In the genomic region with DNA sequence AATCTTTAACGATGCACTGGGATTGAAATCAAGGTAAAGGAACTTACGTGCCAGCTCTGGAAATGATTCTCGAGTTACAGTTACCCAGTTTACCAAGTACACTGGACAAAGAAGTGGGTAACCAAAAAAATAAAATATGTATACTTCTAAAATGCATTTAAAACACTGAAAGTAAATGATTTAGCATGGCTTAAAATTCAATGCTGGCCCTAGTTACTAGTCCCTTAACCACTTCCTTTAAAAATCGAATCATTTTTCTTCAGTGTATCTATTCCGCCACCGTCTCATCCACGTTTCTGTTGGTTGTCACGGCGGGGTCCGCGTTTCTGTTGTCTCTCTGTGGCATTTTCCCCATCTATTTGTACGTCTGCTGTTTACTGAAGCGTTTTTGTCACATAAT, we compare ENCODE assay signal across 2 fruit fly cellular contexts.
TF ChIP-seq lines count a peak whose summit lies in the region.

No protein-coding gene starts in this region.

TF ChIP-seq in whole organism, embryonic, 481 proteins besides CTCF, POLR2A, EP300 and RAD21 (continued from another document and continues in another):
- no peak for TF ChIP-seq CG6791 (GFP tag; IDR thresholded peaks at IDR 0.05; lab: Robert Waterston, UW; ENCODE audit: partially characterized antibody)
- TF ChIP-seq Hmr (GFP tag; optimal IDR thresholded peaks at IDR 0.05; lab: Kevin White, UChicago), result peak; percentile 59
- no peak for TF ChIP-seq HLH4C (GFP tag; IDR thresholded peaks at IDR 0.05; lab: Robert Waterston, UW; ENCODE audit: partially characterized antibody)
- TF ChIP-seq ssp (GFP tag; IDR thresholded peaks at IDR 0.05; lab: Robert Waterston, UW), result no peak
- TF ChIP-seq CG18599 (GFP tag; optimal IDR thresholded peaks at IDR 0.05; lab: Kevin White, UChicago), result peak; percentile 73
- no peak for TF ChIP-seq CG7963 (GFP tag; IDR thresholded peaks at IDR 0.05; lab: Robert Waterston, UW; ENCODE audit: partially characterized antibody)
- TF ChIP-seq lilli (GFP tag; optimal IDR thresholded peaks at IDR 0.05; lab: Kevin White, UChicago), result peak; percentile 40
- TF ChIP-seq CG3407 (GFP tag; optimal IDR thresholded peaks at IDR 0.05; lab: Kevin White, UChicago), result no peak
- TF ChIP-seq CG6175 (GFP tag; IDR thresholded peaks at IDR 0.05; lab: Robert Waterston, UW), result no peak
- no peak for TF ChIP-seq gsb (GFP tag; IDR thresholded peaks at IDR 0.05; lab: Robert Waterston, UW)
- no peak for TF ChIP-seq Hey (tag; optimal IDR thresholded peaks at IDR 0.05; lab: Kevin White, UChicago)
- TF ChIP-seq exex (tag; optimal IDR thresholded peaks at IDR 0.05; lab: Kevin White, UChicago), result no peak
- no peak for TF ChIP-seq Hsf (GFP tag; optimal IDR thresholded peaks at IDR 0.05; lab: Kevin White, UChicago)
- peak; percentile 86 for TF ChIP-seq sens (GFP tag; lab: Kevin White, UChicago)
- TF ChIP-seq crc (GFP tag; optimal IDR thresholded peaks at IDR 0.05; lab: Kevin White, UChicago), result no peak
- no peak for TF ChIP-seq br (optimal IDR thresholded peaks at IDR 0.05; lab: Kevin White, UChicago)
- no peak for TF ChIP-seq tin (GFP tag; optimal IDR thresholded peaks at IDR 0.05; lab: Kevin White, UChicago)
- peak; percentile 67 for TF ChIP-seq lab (GFP tag; optimal IDR thresholded peaks at IDR 0.05; lab: Kevin White, UChicago)
- TF ChIP-seq Oli (tag; optimal IDR thresholded peaks at IDR 0.05; lab: Kevin White, UChicago), result peak; percentile 40
- TF ChIP-seq CG4854 (GFP tag; optimal IDR thresholded peaks at IDR 0.05; lab: Kevin White, UChicago), result no peak
- TF ChIP-seq Ptx1 (GFP tag; IDR thresholded peaks at IDR 0.05; lab: Robert Waterston, UW), result 0 out of 2 replicates have a peak, but pooled peaks have one; percentile 46
- no peak for TF ChIP-seq Lhr (GFP tag; optimal IDR thresholded peaks at IDR 0.05; lab: Kevin White, UChicago)
- no peak for TF ChIP-seq Pdp1 (GFP tag; optimal IDR thresholded peaks at IDR 0.05; lab: Kevin White, UChicago)
- TF ChIP-seq HmgZ (tag; optimal IDR thresholded peaks at IDR 0.05; lab: Kevin White, UChicago), result no peak
- TF ChIP-seq chm (GFP tag; IDR thresholded peaks at IDR 0.05; lab: Robert Waterston, UW), result no peak
- no peak for TF ChIP-seq CG12942 (GFP tag; optimal IDR thresholded peaks at IDR 0.05; lab: Kevin White, UChicago)
- peak; percentile 66 for TF ChIP-seq CG11504 (tag; optimal IDR thresholded peaks at IDR 0.05; lab: Kevin White, UChicago)
- TF ChIP-seq CG15514 (GFP tag; optimal IDR thresholded peaks at IDR 0.05; lab: Kevin White, UChicago), result peak; percentile 42
- TF ChIP-seq zf30C (GFP tag; optimal IDR thresholded peaks at IDR 0.05; lab: Kevin White, UChicago), result no peak
- no peak for TF ChIP-seq Dref (GFP tag; IDR thresholded peaks at IDR 0.05; lab: Robert Waterston, UW)
- TF ChIP-seq Taf1 (GFP tag; IDR thresholded peaks at IDR 0.05; lab: Robert Waterston, UW), result 0 out of 2 replicates have a peak, but pooled peaks have one; percentile 24
- no peak for TF ChIP-seq Deaf1 (tag; optimal IDR thresholded peaks at IDR 0.05; lab: Kevin White, UChicago)
- 0 out of 2 replicates have a peak, but pooled peaks have one; percentile 13 for TF ChIP-seq CG14441 (GFP tag; IDR thresholded peaks at IDR 0.05; lab: Robert Waterston, UW)
- TF ChIP-seq Kr (GFP tag; optimal IDR thresholded peaks at IDR 0.05; lab: Kevin White, UChicago), result no peak
- TF ChIP-seq salm (tag; optimal IDR thresholded peaks at IDR 0.05; lab: Kevin White, UChicago), result no peak
- TF ChIP-seq tio (GFP tag; optimal IDR thresholded peaks at IDR 0.05; lab: Kevin White, UChicago), result peak; percentile 20
- TF ChIP-seq CG12769 (tag; optimal IDR thresholded peaks at IDR 0.05; lab: Kevin White, UChicago), result peak; percentile 34
- TF ChIP-seq al (GFP tag; IDR thresholded peaks at IDR 0.05; lab: Robert Waterston, UW), result no peak
- no peak; the same call in 1 of the 2 replicates for TF ChIP-seq CG31441 (GFP tag; IDR thresholded peaks at IDR 0.05; lab: Robert Waterston, UW)
- no peak for TF ChIP-seq CG15073 (GFP tag; optimal IDR thresholded peaks at IDR 0.05; lab: Kevin White, UChicago)
- no peak for TF ChIP-seq cato (GFP tag; optimal IDR thresholded peaks at IDR 0.05; lab: Kevin White, UChicago; ENCODE audit: borderline replicate concordance)
- TF ChIP-seq CG11560 (tag; IDR thresholded peaks at IDR 0.05; lab: Robert Waterston, UW), result no peak
- no peak for TF ChIP-seq Myb (GFP tag; optimal IDR thresholded peaks at IDR 0.05; lab: Kevin White, UChicago)
- TF ChIP-seq CG2678 (tag; optimal IDR thresholded peaks at IDR 0.05; lab: Kevin White, UChicago), result peak; percentile 52
- TF ChIP-seq CG15696 (tag; optimal IDR thresholded peaks at IDR 0.05; lab: Kevin White, UChicago), result no peak
- TF ChIP-seq pan (optimal IDR thresholded peaks at IDR 0.05; lab: Kevin White, UChicago), result no peak
- TF ChIP-seq pan (GFP tag; optimal IDR thresholded peaks at IDR 0.05 in 1 of 2, IDR thresholded peaks at IDR 0.05 in 1 of 2), result peak in 1 of 2 experiments; percentile 39
- no peak for TF ChIP-seq E2f1 (GFP tag; IDR thresholded peaks at IDR 0.05; lab: Robert Waterston, UW)
- TF ChIP-seq en (GFP tag; optimal IDR thresholded peaks at IDR 0.05; lab: Kevin White, UChicago), result peak; percentile 17
- no peak for TF ChIP-seq CG16779 (GFP tag; IDR thresholded peaks at IDR 0.05; lab: Robert Waterston, UW)
- TF ChIP-seq ato (GFP tag; IDR thresholded peaks at IDR 0.05; lab: Robert Waterston, UW; ENCODE audit: partially characterized antibody), result no peak
- no peak for TF ChIP-seq CG1792 (GFP tag; optimal IDR thresholded peaks at IDR 0.05; lab: Kevin White, UChicago)
- peak; percentile 7; the same call in 1 of the 2 replicates for TF ChIP-seq CG11085 (GFP tag; IDR thresholded peaks at IDR 0.05; lab: Robert Waterston, UW)
- peak; percentile 20 for TF ChIP-seq mam (GFP tag; optimal IDR thresholded peaks at IDR 0.05; lab: Kevin White, UChicago)
- TF ChIP-seq gro (GFP tag; optimal IDR thresholded peaks at IDR 0.05; lab: Kevin White, UChicago), result no peak
- no peak for TF ChIP-seq fu2 (GFP tag; optimal IDR thresholded peaks at IDR 0.05; lab: Kevin White, UChicago)
- no peak for TF ChIP-seq CG7372 (GFP tag; IDR thresholded peaks at IDR 0.05; lab: Robert Waterston, UW)
- no peak for TF ChIP-seq CG10654 (GFP tag; optimal IDR thresholded peaks at IDR 0.05; lab: Kevin White, UChicago)
- no peak for TF ChIP-seq CG6254 (GFP tag; optimal IDR thresholded peaks at IDR 0.05; lab: Kevin White, UChicago)
- no peak for TF ChIP-seq pita (GFP tag; optimal IDR thresholded peaks at IDR 0.05; lab: Kevin White, UChicago)
- no peak for TF ChIP-seq grn (GFP tag; optimal IDR thresholded peaks at IDR 0.05; lab: Kevin White, UChicago)
- TF ChIP-seq tna (GFP tag; IDR thresholded peaks at IDR 0.05; lab: Robert Waterston, UW; ENCODE audit: partially characterized antibody), result no peak
- peak; percentile 48; the same call in 1 of the 3 replicates for TF ChIP-seq dysf (GFP tag; IDR thresholded peaks at IDR 0.05; lab: Robert Waterston, UW)
- no peak for TF ChIP-seq crol (GFP tag; IDR thresholded peaks at IDR 0.05; lab: Robert Waterston, UW)

TF ChIP-seq in whole organism, prepupa, 60 proteins besides CTCF, POLR2A, EP300 and RAD21 (continued from another document):
- TF ChIP-seq Hr4 (GFP tag; optimal IDR thresholded peaks at IDR 0.05; lab: Kevin White, UChicago) (peak; percentile 17), Eip78C (GFP tag; lab: Kevin White, UChicago) (peak; percentile 76), topi (GFP tag; optimal IDR thresholded peaks at IDR 0.05; lab: Kevin White, UChicago) (peak; percentile 3), CG6808 (GFP tag; optimal IDR thresholded peaks at IDR 0.05; lab: Kevin White, UChicago) (no peak), acj6 (GFP tag; optimal IDR thresholded peaks at IDR 0.05; lab: Kevin White, UChicago) (no peak), CG4318 (GFP tag; optimal IDR thresholded peaks at IDR 0.05; lab: Kevin White, UChicago) (no peak)
